Fruit fly (Drosophila melanogaster) Kc167 (cell line): ENCODE results near the gene wit.

Source experiments
- Myc ChIP-seq: fragments of >200 bp; optimal IDR thresholded peaks from 2 replicates; lab custom pipeline; 2017; ENCODE audit warnings: missing external identifiers
- Sin3A ChIP-seq: fragments of >200 bp; optimal IDR thresholded peaks from 2 replicates; lab custom pipeline; 2018; ENCODE audit warnings: missing external identifiers
- ttk ChIP-seq: sonication (Bioruptor generic); optimal IDR thresholded peaks from 2 replicates; lab custom pipeline; 2017; ENCODE audit warnings: missing external identifiers

dm6 chr3L:4059293-4059820 lies 12.2 kb downstream of the wit start, which contains the start of gene Ugt305A1:
- TF ChIP-seq Myc (lab: Kevin White, UChicago) (no peak), ttk (no peak), Sin3A (lab: Kevin White, UChicago) (no peak)
